Fruit fly (Drosophila melanogaster): ENCODE data around the gene Syx17.

DNA sequence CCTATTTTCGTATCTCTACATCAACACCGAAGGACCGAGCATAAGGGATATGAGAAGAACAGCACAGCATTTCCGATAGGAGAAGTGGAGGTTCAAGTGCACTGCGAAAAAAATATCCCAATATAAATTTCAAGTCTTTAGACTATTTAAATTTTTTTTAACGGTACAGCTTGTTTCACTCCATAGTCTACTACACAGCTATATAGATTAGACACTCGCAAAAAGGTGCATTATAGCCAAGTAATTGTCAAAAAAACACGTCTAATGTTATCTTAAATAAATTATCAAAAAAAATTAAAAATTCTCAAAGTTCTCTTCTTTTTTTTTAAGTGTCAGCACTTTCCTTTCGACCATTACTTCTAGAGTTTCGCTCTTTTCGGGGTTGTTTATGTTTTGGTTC is 24.4 kb upstream of the Syx17 start:
- TF ChIP-seq CG8159 (tag; optimal IDR thresholded peaks at IDR 0.05) (peak; percentile 65), CG9948 (tag; optimal IDR thresholded peaks at IDR 0.05) (peak; percentile 37), CG15710 (tag; optimal IDR thresholded peaks at IDR 0.05) (peak; percentile 69), rn (GFP tag; IDR thresholded peaks at IDR 0.05) (no peak), EcR (GFP tag; optimal IDR thresholded peaks at IDR 0.05) (no peak)

Measured in whole organism, pupa.